Worm (Caenorhabditis elegans) whole organism, L1 larva: ENCODE measurements around the gene set-20.

ENCODE experiments used
- C16A3.4 ChIP-seq: fragments of 150-350 bp; optimal IDR thresholded peaks from 2 replicates; lab custom pipeline; 2014; ENCODE audit warnings: missing biosample characterization, missing genetic modification characterization
- C34B4.2 ChIP-seq: sonication (generic microtip); optimal IDR thresholded peaks from 2 replicates; lab custom pipeline; 2017; ENCODE audit warnings: mild to moderate bottlenecking, missing genetic modification characterization, missing compliant biosample characterization
- Y116A8C.19 ChIP-seq: sonication (generic microtip); optimal IDR thresholded peaks from 2 replicates; lab custom pipeline; 2016; ENCODE audit warnings: missing compliant biosample characterization, missing genetic modification characterization, borderline replicate concordance
- aha-1 ChIP-seq: fragments of 150-350 bp; optimal IDR thresholded peaks from 2 replicates; lab custom pipeline; 2014; ENCODE audit warnings: missing biosample characterization, missing genetic modification characterization
- aly-2 ChIP-seq: fragments of 150-350 bp; optimal IDR thresholded peaks from 2 replicates; lab custom pipeline; 2014; ENCODE audit warnings: missing biosample characterization, missing genetic modification characterization
- ama-1 ChIP-seq: fragments of 150-350 bp; optimal IDR thresholded peaks from 2 replicates; lab custom pipeline; 2014
- ceh-82 ChIP-seq, 3 experiments: fragments of 150-350 bp in 1 of 3; sonication (generic microtip) in 2 of 3; optimal IDR thresholded peaks; 2 replicates each; lab custom pipeline; 2014 to 2017; ENCODE audit warnings: missing biosample characterization in 3 of 3, missing genetic modification characterization in 3 of 3
- ces-1 ChIP-seq: fragments of 150-350 bp; optimal IDR thresholded peaks from 2 replicates; lab custom pipeline; 2014; ENCODE audit warnings: missing biosample characterization, missing genetic modification reagents, missing genetic modification characterization
- dpl-1 ChIP-seq, 3 experiments: fragments of 150-350 bp in 2 of 3; sonication (generic microtip) in 1 of 3; optimal IDR thresholded peaks; 2 replicates each; lab custom pipeline; 2014 to 2017; ENCODE audit warnings: missing biosample characterization in 3 of 3, missing genetic modification characterization in 3 of 3, missing genetic modification reagents in 3 of 3
- efl-1 ChIP-seq, 4 experiments: fragments of 150-350 bp; optimal IDR thresholded peaks in 3 of 4; peaks in 1 of 4; 1 replicate in 1 of 4; 2 replicates in 3 of 4; lab custom pipeline; 2014; ENCODE audit warnings: missing biosample characterization in 2 of 4, missing genetic modification characterization in 2 of 4, missing genetic modification reagents in 2 of 4
- egl-13 ChIP-seq: sonication (generic microtip); optimal IDR thresholded peaks from 2 replicates; lab custom pipeline; 2016; ENCODE audit warnings: missing genotype, missing genetic modification reagents, missing genetic modification characterization, missing compliant biosample characterization
- egl-27 ChIP-seq, 2 experiments: fragments of 150-350 bp in 1 of 2; sonication (generic microtip); optimal IDR thresholded peaks; 3 replicates each; lab custom pipeline; 2017 to 2018; ENCODE audit warnings: missing biosample characterization in 2 of 2, missing genetic modification characterization in 2 of 2, missing genetic modification reagents in 2 of 2
- elt-2 ChIP-seq: sonication (generic microtip); optimal IDR thresholded peaks from 2 replicates; lab custom pipeline; 2016; ENCODE audit warnings: missing genetic modification characterization, mild to moderate bottlenecking, inconsistent platforms, missing compliant biosample characterization, missing genetic modification reagents
- elt-3 ChIP-seq, 6 experiments: fragments of 150-350 bp in 1 of 6; sonication (generic microtip); optimal IDR thresholded peaks; 2 replicates each; lab custom pipeline; 2017 to 2018; ENCODE audit warnings: missing biosample characterization in 6 of 6, missing genetic modification characterization in 6 of 6, inconsistent platforms in 1 of 6
- ets-5 ChIP-seq: fragments of 200-800 bp; sonication (Bioruptor generic); IDR thresholded peaks from 2 replicates; pipeline ENCODE4 v1.3.6; 2022; ENCODE audit warnings: missing genetic modification characterization, missing compliant biosample characterization
- fkh-4 ChIP-seq: sonication (generic microtip); optimal IDR thresholded peaks from 2 replicates; lab custom pipeline; 2016; ENCODE audit warnings: missing compliant biosample characterization, missing genetic modification characterization, borderline replicate concordance
- fkh-8 ChIP-seq: sonication (generic microtip); optimal IDR thresholded peaks from 2 replicates; lab custom pipeline; 2016; ENCODE audit warnings: mild to moderate bottlenecking, missing genetic modification characterization, missing compliant biosample characterization
- fos-1 ChIP-seq: fragments of 150-350 bp; optimal IDR thresholded peaks from 2 replicates; lab custom pipeline; 2014; ENCODE audit warnings: missing biosample characterization, missing genetic modification characterization
- hlh-4 ChIP-seq: sonication (generic microtip); optimal IDR thresholded peaks from 2 replicates; lab custom pipeline; 2016; ENCODE audit warnings: mild to moderate bottlenecking, missing genetic modification characterization, missing compliant biosample characterization
- hpl-2 ChIP-seq: fragments of 150-350 bp; optimal IDR thresholded peaks from 2 replicates; lab custom pipeline; 2014; ENCODE audit warnings: missing biosample characterization, missing genetic modification reagents, missing genetic modification characterization
- isw-1 ChIP-seq: fragments of 200-800 bp; sonication (Bioruptor generic); IDR thresholded peaks from 2 replicates; pipeline ENCODE4 v1.3.6; 2022; ENCODE audit warnings: missing genetic modification characterization, missing compliant biosample characterization
- mab-9 ChIP-seq: fragments of 200-800 bp; sonication (Bioruptor generic); IDR thresholded peaks from 2 replicates; pipeline ENCODE4 v1.3.6; 2022; ENCODE audit warnings: missing genetic modification reagents, missing genetic modification characterization, missing compliant biosample characterization
- mdl-1 ChIP-seq, 2 experiments: fragments of 150-350 bp; optimal IDR thresholded peaks; 2 replicates each; lab custom pipeline; 2014 to 2017; ENCODE audit warnings: missing biosample characterization in 2 of 2, missing genetic modification characterization in 2 of 2, inconsistent platforms in 1 of 2
- mef-2 ChIP-seq: fragments of 150-350 bp; optimal IDR thresholded peaks from 2 replicates; lab custom pipeline; 2014; ENCODE audit warnings: missing biosample characterization, missing genetic modification characterization
- mep-1 ChIP-seq: fragments of 150-350 bp; optimal IDR thresholded peaks from 2 replicates; lab custom pipeline; 2014; ENCODE audit warnings: missing biosample characterization, missing genetic modification characterization
- nhr-12 ChIP-seq: sonication (generic microtip); optimal IDR thresholded peaks from 2 replicates; lab custom pipeline; 2017; ENCODE audit warnings: missing biosample characterization, missing genetic modification characterization
- nhr-19 ChIP-seq: fragments of 200-800 bp; sonication (Bioruptor generic); conservative IDR thresholded peaks from 2 replicates; pipeline ENCODE4 v1.3.6; 2022; ENCODE audit warnings: missing genetic modification characterization, missing compliant biosample characterization
- nhr-20 ChIP-seq: sonication (generic microtip); optimal IDR thresholded peaks from 2 replicates; lab custom pipeline; 2016; ENCODE audit warnings: mild to moderate bottlenecking, missing genetic modification characterization, missing compliant biosample characterization
- nhr-28 ChIP-seq: fragments of 150-350 bp; optimal IDR thresholded peaks from 2 replicates; lab custom pipeline; 2014; ENCODE audit warnings: missing biosample characterization, missing genetic modification characterization
- nhr-84 ChIP-seq: sonication (generic microtip); optimal IDR thresholded peaks from 2 replicates; lab custom pipeline; 2017; ENCODE audit warnings: missing biosample characterization, missing genetic modification characterization
- pag-3 ChIP-seq: sonication (generic microtip); optimal IDR thresholded peaks from 2 replicates; lab custom pipeline; 2017; ENCODE audit warnings: missing genetic modification characterization, mild to moderate bottlenecking, missing compliant biosample characterization, antibody characterized with exemption, borderline replicate concordance; ENCODE audit not compliant: insufficient read depth
- pqm-1 ChIP-seq: sonication (generic microtip); optimal IDR thresholded peaks from 3 replicates; lab custom pipeline; 2017; ENCODE audit warnings: missing biosample characterization, missing genetic modification characterization
- rnt-1 ChIP-seq: sonication (generic microtip); optimal IDR thresholded peaks from 2 replicates; lab custom pipeline; 2016; ENCODE audit warnings: mild to moderate bottlenecking, missing genetic modification characterization, moderate library complexity, missing compliant biosample characterization
- snpc-4 ChIP-seq: fragments of 150-350 bp; optimal IDR thresholded peaks from 2 replicates; lab custom pipeline; 2014; ENCODE audit warnings: missing biosample characterization, missing genetic modification characterization
- snu-23 ChIP-seq: sonication (generic microtip); optimal IDR thresholded peaks from 2 replicates; lab custom pipeline; 2016; ENCODE audit warnings: missing genetic modification characterization, missing compliant biosample characterization
- sox-4 ChIP-seq: sonication (generic microtip); optimal IDR thresholded peaks from 2 replicates; lab custom pipeline; 2016; ENCODE audit warnings: missing genetic modification characterization, missing compliant biosample characterization
- sup-37 ChIP-seq: fragments of 200-800 bp; sonication (Bioruptor generic); optimal IDR thresholded peaks from 2 replicates; lab custom pipeline; 2018; ENCODE audit warnings: mild to moderate bottlenecking, missing genetic modification characterization, missing compliant biosample characterization
- swsn-7 ChIP-seq: sonication (generic microtip); optimal IDR thresholded peaks from 2 replicates; lab custom pipeline; 2016; ENCODE audit warnings: missing genetic modification characterization, missing compliant biosample characterization
- tbx-2 ChIP-seq: sonication (generic microtip); optimal IDR thresholded peaks from 2 replicates; lab custom pipeline; 2016; ENCODE audit warnings: missing genetic modification characterization, missing compliant biosample characterization
- tlp-1 ChIP-seq: fragments of 150-350 bp; optimal IDR thresholded peaks from 2 replicates; lab custom pipeline; 2014; ENCODE audit warnings: missing biosample characterization, missing genetic modification characterization
- unc-130 ChIP-seq: fragments of 150-350 bp; optimal IDR thresholded peaks from 2 replicates; lab custom pipeline; 2017; ENCODE audit warnings: missing biosample characterization, missing genetic modification characterization, inconsistent platforms
- unc-86 ChIP-seq: sonication (generic microtip); optimal IDR thresholded peaks from 2 replicates; lab custom pipeline; 2016; ENCODE audit warnings: missing genetic modification characterization, missing compliant biosample characterization
- xbp-1 ChIP-seq: sonication (generic microtip); optimal IDR thresholded peaks from 2 replicates; lab custom pipeline; 2016; ENCODE audit warnings: missing genetic modification characterization, missing compliant biosample characterization
- zag-1 ChIP-seq: fragments of 150-350 bp; optimal IDR thresholded peaks from 2 replicates; lab custom pipeline; 2014; ENCODE audit warnings: missing biosample characterization, missing genetic modification characterization
- ztf-11 ChIP-seq, 2 experiments: sonication (generic microtip); optimal IDR thresholded peaks; 2 replicates each; lab custom pipeline; 2016 to 2017; ENCODE audit warnings: missing genetic modification characterization in 2 of 2, missing biosample characterization in 1 of 2, missing compliant biosample characterization in 1 of 2
- ztf-4 ChIP-seq: fragments of 150-350 bp; optimal IDR thresholded peaks from 2 replicates; lab custom pipeline; 2014; ENCODE audit warnings: missing biosample characterization, missing genetic modification characterization

Gene set-20

ce11 chrX:5707809-5708208, 21.9 kb upstream of the set-20 start (continued):
- TF ChIP-seq zag-1 (no peak), snpc-4 (tag; lab: Kevin White, UChicago) (peak; percentile 11), fkh-4 (no peak), sox-4 (tag; lab: Kevin White, UChicago) (no peak), ets-5 (no peak), nhr-28 (tag; lab: Kevin White, UChicago) (no peak), mab-9 (GFP tag; lab: Robert Waterston, UW) (no peak), fos-1 (tag; lab: Kevin White, UChicago) (peak; percentile 35), ceh-82 (tag; optimal IDR thresholded peaks at IDR 0.05; lab: Kevin White, UChicago) (peak; percentile 58 to 65 (median 60)), pag-3 (tag; lab: Kevin White, UChicago) (no peak), mdl-1 (tag; optimal IDR thresholded peaks at IDR 0.05; lab: Kevin White, UChicago) (peak in 1 of 2 experiments; percentile 54), ztf-4 (tag; lab: Kevin White, UChicago) (no peak), ama-1 (lab: Kevin White, UChicago) (no peak), snu-23 (peak; percentile 71), elt-3 (tag; optimal IDR thresholded peaks at IDR 0.05; lab: Kevin White, UChicago) (peak in 1 of 6 experiments; percentile 16), aly-2 (tag; lab: Kevin White, UChicago) (peak; percentile 10), C34B4.2 (tag; lab: Kevin White, UChicago) (no peak), Y116A8C.19 (no peak), nhr-20 (tag; lab: Kevin White, UChicago) (peak; percentile 58), elt-2 (tag; lab: Kevin White, UChicago) (peak; percentile 17), tlp-1 (tag; lab: Kevin White, UChicago) (no peak), mep-1 (tag; lab: Kevin White, UChicago) (peak; percentile 46), nhr-12 (tag; lab: Kevin White, UChicago) (no peak), xbp-1 (tag; lab: Kevin White, UChicago) (peak; percentile 61), aha-1 (no peak), hpl-2 (GFP tag; lab: Kevin White, UChicago) (no peak), dpl-1 (GFP tag; optimal IDR thresholded peaks at IDR 0.05; lab: Kevin White, UChicago) (no peak), unc-130 (tag; lab: Kevin White, UChicago) (no peak), egl-13 (tag; lab: Kevin White, UChicago) (no peak), sup-37 (GFP tag; lab: Kevin White, UChicago) (no peak), ces-1 (no peak), swsn-7 (peak; percentile 57), C16A3.4 (tag; lab: Kevin White, UChicago) (peak; percentile 28), ztf-11 (tag; optimal IDR thresholded peaks at IDR 0.05; lab: Kevin White, UChicago) (peak in 1 of 2 experiments; percentile 21), isw-1 (GFP tag; lab: Robert Waterston, UW) (peak; percentile 35), mef-2 (tag; lab: Kevin White, UChicago) (no peak), fkh-8 (tag; lab: Kevin White, UChicago) (peak; percentile 20), nhr-84 (tag; lab: Kevin White, UChicago) (no peak), nhr-19 (GFP tag; lab: Robert Waterston, UW) (peak; percentile 64), rnt-1 (peak; percentile 52), hlh-4 (no peak), unc-86 (tag; lab: Kevin White, UChicago) (peak; percentile 40), pqm-1 (tag; lab: Kevin White, UChicago) (no peak), egl-27 (tag; optimal IDR thresholded peaks at IDR 0.05; lab: Kevin White, UChicago) (no peak)

ce11 chrX:5699555-5699954, 13.6 kb upstream of the set-20 start:
- TF ChIP-seq efl-1 (optimal IDR thresholded peaks at IDR 0.05; lab: Kevin White, UChicago) (no peak), efl-1 (GFP tag; optimal IDR thresholded peaks at IDR 0.05 in 1 of 2; lab: Kevin White, UChicago) (peak in 1 of 2 experiments; percentile 4), tbx-2 (no peak)
